Worm (Caenorhabditis elegans) whole organism, midembryonic: ENCODE measurements around the gene B0035.21.

Experiments used
- T22C8.4 ChIP-seq: fragments of 200-800 bp; sonication (Bioruptor generic); IDR thresholded peaks from 2 replicates; pipeline ENCODE4 v1.3.6; 2022; ENCODE audit warnings: missing genetic modification characterization, missing compliant biosample characterization
- cog-1 ChIP-seq: sonication (generic microtip); optimal IDR thresholded peaks from 2 replicates; lab custom pipeline; 2016; ENCODE audit warnings: missing genetic modification characterization, missing compliant biosample characterization
- klf-2 ChIP-seq: fragments of 200-800 bp; sonication (Bioruptor generic); conservative IDR thresholded peaks from 2 replicates; pipeline ENCODE4 v1.3.6; 2022; ENCODE audit warnings: missing genetic modification reagents, missing genetic modification characterization, missing compliant biosample characterization
- med-1 ChIP-seq: sonication (generic microtip); optimal IDR thresholded peaks from 2 replicates; lab custom pipeline; 2017; ENCODE audit warnings: missing genetic modification characterization, mild to moderate bottlenecking, missing compliant biosample characterization, antibody characterized with exemption, missing genetic modification reagents; ENCODE audit not compliant: insufficient read depth
- tab-1 ChIP-seq: fragments of 200-800 bp; sonication (Bioruptor generic); IDR thresholded peaks from 2 replicates; pipeline ENCODE4 v1.3.6; 2022; ENCODE audit warnings: missing genetic modification characterization, missing compliant biosample characterization

ce11 chrIV:11314885-11315284 is 12.2 kb upstream of the B0035.21 start, which contains the start of the genes B0035.3, B0035.22 and pfd-4:
- TF ChIP-seq T22C8.4 (no peak), med-1 (no peak), cog-1 (tag; lab: Kevin White, UChicago) (no peak), klf-2 (GFP tag; lab: Robert Waterston, UW) (no peak), tab-1 (GFP tag; lab: Robert Waterston, UW) (no peak)
